Fruit fly (Drosophila melanogaster): ENCODE results near the gene CG10405.

Gene CG10405

DNA sequence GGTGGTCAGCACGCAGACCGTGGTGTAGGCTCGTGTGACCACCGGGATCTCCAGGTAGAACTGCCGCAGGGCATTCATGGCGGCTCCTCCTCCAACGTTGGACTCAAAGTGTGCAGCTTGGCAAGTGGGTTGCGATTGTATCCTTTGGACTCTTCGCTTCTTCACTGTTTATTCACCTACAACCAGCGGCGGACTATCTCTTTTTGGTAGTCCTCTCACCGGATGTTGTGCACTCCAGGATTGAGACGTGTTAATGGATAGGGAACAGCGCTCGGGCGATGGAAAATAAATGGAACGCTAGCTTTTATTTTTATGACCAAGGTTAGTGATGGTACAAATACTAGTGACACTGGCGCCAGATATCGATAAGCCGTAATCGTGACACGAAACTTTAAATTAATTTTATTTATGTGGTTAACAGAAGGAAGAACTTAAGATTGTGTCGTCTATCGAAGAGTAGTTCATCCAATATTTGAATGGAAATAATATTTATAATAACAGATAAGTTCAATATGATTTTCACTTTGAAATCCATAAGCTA, 29.7 kb downstream of the CG10405 start, which contains the start of gene Der-2 (continued):
- TF ChIP-seq kay (GFP tag; optimal IDR thresholded peaks at IDR 0.05) (no peak), CG6791 (GFP tag; IDR thresholded peaks at IDR 0.05; ENCODE audit: partially characterized antibody) (peak; percentile 93), tup (GFP tag; optimal IDR thresholded peaks at IDR 0.05) (no peak), Opbp (GFP tag; IDR thresholded peaks at IDR 0.05; ENCODE audit: partially characterized antibody) (peak; percentile 91), CTCF (GFP tag; optimal IDR thresholded peaks at IDR 0.05) (peak; percentile 20), D19A (tag; optimal IDR thresholded peaks at IDR 0.05) (no peak), unc-4 (GFP tag; IDR thresholded peaks at IDR 0.05; ENCODE audit: partially characterized antibody) (peak; percentile 93), hb (GFP tag; IDR thresholded peaks at IDR 0.05; ENCODE audit: partially characterized antibody) (peak; percentile 75; the same call in 2 of the 3 replicates), pita (GFP tag; optimal IDR thresholded peaks at IDR 0.05) (no peak), pan (optimal IDR thresholded peaks at IDR 0.05) (no peak), pan (GFP tag; optimal IDR thresholded peaks at IDR 0.05 in 1 of 2, IDR thresholded peaks at IDR 0.05 in 1 of 2) (no peak), CG13424 (tag; optimal IDR thresholded peaks at IDR 0.05) (no peak), ftz-f1 (GFP tag; optimal IDR thresholded peaks at IDR 0.05) (no peak), Lhr (GFP tag; optimal IDR thresholded peaks at IDR 0.05) (no peak), CG15073 (GFP tag; optimal IDR thresholded peaks at IDR 0.05) (no peak), CG9797 (GFP tag; optimal IDR thresholded peaks at IDR 0.05) (no peak), CG2129 (GFP tag; IDR thresholded peaks at IDR 0.05; ENCODE audit: partially characterized antibody) (peak; percentile 80), corto (GFP tag; optimal IDR thresholded peaks at IDR 0.05) (no peak), ara (GFP tag; IDR thresholded peaks at IDR 0.05) (no peak), bowl (GFP tag; IDR thresholded peaks at IDR 0.05) (no peak), CG9932 (GFP tag; IDR thresholded peaks at IDR 0.05) (0 out of 2 replicates have a peak, but pooled peaks have one; percentile 3), CG14860 (GFP tag; IDR thresholded peaks at IDR 0.05; ENCODE audit: partially characterized antibody) (peak; percentile 74), CG33557 (GFP tag; optimal IDR thresholded peaks at IDR 0.05) (no peak), ato (GFP tag; IDR thresholded peaks at IDR 0.05; ENCODE audit: partially characterized antibody) (peak; percentile 79), CG7963 (GFP tag; IDR thresholded peaks at IDR 0.05; ENCODE audit: partially characterized antibody) (peak; percentile 77), TFAM (GFP tag; optimal IDR thresholded peaks at IDR 0.05) (no peak), CG11456 (GFP tag; IDR thresholded peaks at IDR 0.05) (no peak), CG4282 (GFP tag; optimal IDR thresholded peaks at IDR 0.05) (no peak), Side (GFP tag; optimal IDR thresholded peaks at IDR 0.05) (no peak), CG3407 (GFP tag; optimal IDR thresholded peaks at IDR 0.05) (no peak), CG32772 (GFP tag; IDR thresholded peaks at IDR 0.05) (no peak), CG10267 (tag; optimal IDR thresholded peaks at IDR 0.05) (no peak), sens (GFP tag) (peak; percentile 63), E2f2 (GFP tag; IDR thresholded peaks at IDR 0.05) (peak; percentile 85), stwl (tag; optimal IDR thresholded peaks at IDR 0.05) (peak; percentile 57), vfl (GFP tag; optimal IDR thresholded peaks at IDR 0.05) (no peak), Bteb2 (GFP tag; optimal IDR thresholded peaks at IDR 0.05) (no peak), nmo (GFP tag; optimal IDR thresholded peaks at IDR 0.05) (peak; percentile 1), E2f1 (GFP tag; IDR thresholded peaks at IDR 0.05) (no peak), Mes4 (GFP tag; optimal IDR thresholded peaks at IDR 0.05) (no peak), CG42726 (GFP tag; IDR thresholded peaks at IDR 0.05; ENCODE audit: partially characterized antibody) (peak; percentile 86), Hr3 (GFP tag; optimal IDR thresholded peaks at IDR 0.05) (no peak), CG4424 (GFP tag; optimal IDR thresholded peaks at IDR 0.05) (no peak), vvl (GFP tag; IDR thresholded peaks at IDR 0.05) (0 out of 2 replicates have a peak, but pooled peaks have one; percentile 32), MBD-R2 (GFP tag; IDR thresholded peaks at IDR 0.05) (peak; percentile 77), vnd (GFP tag; IDR thresholded peaks at IDR 0.05; ENCODE audit: partially characterized antibody) (peak; percentile 78), CG15514 (GFP tag; optimal IDR thresholded peaks at IDR 0.05) (peak; percentile 66), schlank (tag; optimal IDR thresholded peaks at IDR 0.05) (no peak), Xbp1 (GFP tag; optimal IDR thresholded peaks at IDR 0.05) (no peak), en (GFP tag; optimal IDR thresholded peaks at IDR 0.05) (no peak)
